Fruit fly (Drosophila melanogaster): Measurements from ENCODE around the gene SelR.

SelR gene

DNA sequence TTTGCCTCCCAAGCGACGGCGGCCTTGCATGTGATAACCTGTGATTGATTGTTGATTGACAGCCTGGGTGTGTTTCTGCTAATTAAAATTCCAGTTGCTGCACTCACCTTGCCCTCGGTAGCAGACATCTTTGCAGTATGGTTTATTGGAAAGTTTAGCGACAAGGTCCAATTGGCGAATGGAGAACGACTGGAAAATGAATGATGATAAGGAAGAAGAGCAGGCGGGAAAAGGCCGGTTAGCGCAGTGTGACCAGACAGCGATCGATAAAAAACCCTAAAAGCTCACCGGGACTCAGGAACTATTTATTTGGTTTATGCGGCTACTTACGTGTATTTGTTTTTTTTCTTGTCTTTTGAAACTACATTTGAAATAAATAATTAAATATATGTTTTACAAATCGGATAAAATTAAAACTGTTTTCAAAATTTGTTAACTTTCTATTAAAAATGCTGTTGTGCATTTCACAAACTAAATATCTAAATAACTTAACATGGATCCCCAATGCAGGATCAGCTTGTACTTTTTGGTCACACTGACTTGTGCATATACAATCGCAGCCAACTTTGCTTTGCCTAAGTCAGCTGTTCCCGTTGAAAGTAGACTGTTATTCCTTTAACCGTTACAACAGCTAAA, 3.8 kb upstream of the SelR start, which contains the start of gene Fdh (continued):
- TF ChIP-seq topi (GFP tag; optimal IDR thresholded peaks at IDR 0.05) (peak; percentile 59), CG11762 (GFP tag; optimal IDR thresholded peaks at IDR 0.05; ENCODE audit: insufficient read depth) (no peak), CG9139 (GFP tag; optimal IDR thresholded peaks at IDR 0.05) (no peak), CG32006 (GFP tag; optimal IDR thresholded peaks at IDR 0.05) (peak; percentile 55), CG6808 (GFP tag; optimal IDR thresholded peaks at IDR 0.05) (peak; percentile 53), fkh (GFP tag; optimal IDR thresholded peaks at IDR 0.05) (peak; percentile 40), Ets96B (tag; optimal IDR thresholded peaks at IDR 0.05) (peak; percentile 36), Sox102F (GFP tag; optimal IDR thresholded peaks at IDR 0.05) (no peak)

DNA sequence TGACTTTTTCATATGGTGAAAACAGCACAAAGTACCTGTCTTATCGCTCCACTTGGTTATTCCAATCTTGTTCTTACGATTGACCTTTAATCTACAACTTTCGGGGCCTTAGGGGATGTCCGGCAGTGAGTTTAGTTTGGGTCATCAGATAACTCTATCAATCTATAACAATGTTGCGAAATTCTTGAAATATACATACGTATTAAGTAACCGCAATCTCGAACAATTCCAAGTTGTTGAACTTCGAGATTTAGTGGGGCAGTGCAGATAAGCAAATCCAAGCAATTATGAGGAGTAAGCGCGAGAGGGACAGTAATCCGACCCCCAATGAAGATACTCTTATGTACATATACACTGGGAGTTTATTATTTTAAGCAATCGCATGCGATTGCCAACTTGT, 2.1 kb upstream of the SelR start:
- no peak for TF ChIP-seq Sox14 (GFP tag; optimal IDR thresholded peaks at IDR 0.05)
- peak; percentile 79 for TF ChIP-seq vri (GFP tag; optimal IDR thresholded peaks at IDR 0.05)
- no peak for TF ChIP-seq achi (GFP tag; optimal IDR thresholded peaks at IDR 0.05)
- no peak for TF ChIP-seq Eip78C (GFP tag)
- peak; percentile 40 for TF ChIP-seq dsx (GFP tag; optimal IDR thresholded peaks at IDR 0.05; ENCODE audit: poor library complexity, severe bottlenecking)
- TF ChIP-seq ss (GFP tag; optimal IDR thresholded peaks at IDR 0.05): no peak
- TF ChIP-seq svp (GFP tag): peak; percentile 93
- TF ChIP-seq OdsH (GFP tag; optimal IDR thresholded peaks at IDR 0.05): no peak

DNA sequence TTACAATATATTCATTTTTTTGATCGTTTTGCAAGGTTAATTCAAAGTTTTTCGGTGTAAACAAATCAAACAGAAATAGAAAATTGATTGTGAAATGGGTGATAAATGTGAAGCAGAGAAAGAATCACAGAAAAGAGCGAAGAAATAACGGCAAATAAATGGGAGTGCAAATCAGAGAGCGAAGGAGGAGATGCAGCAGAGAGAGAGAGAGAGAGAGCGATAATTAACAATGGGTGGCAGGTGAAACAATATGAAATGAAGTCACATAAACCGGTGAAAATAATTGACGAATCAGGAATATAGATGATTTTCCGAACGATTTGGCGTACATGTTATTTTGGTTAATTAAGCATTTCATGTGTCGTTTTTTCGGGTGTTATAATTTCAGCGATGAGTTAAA, 4.5 kb downstream of the SelR start:
- TF ChIP-seq CG8632 (GFP tag; optimal IDR thresholded peaks at IDR 0.05): no peak

DNA sequence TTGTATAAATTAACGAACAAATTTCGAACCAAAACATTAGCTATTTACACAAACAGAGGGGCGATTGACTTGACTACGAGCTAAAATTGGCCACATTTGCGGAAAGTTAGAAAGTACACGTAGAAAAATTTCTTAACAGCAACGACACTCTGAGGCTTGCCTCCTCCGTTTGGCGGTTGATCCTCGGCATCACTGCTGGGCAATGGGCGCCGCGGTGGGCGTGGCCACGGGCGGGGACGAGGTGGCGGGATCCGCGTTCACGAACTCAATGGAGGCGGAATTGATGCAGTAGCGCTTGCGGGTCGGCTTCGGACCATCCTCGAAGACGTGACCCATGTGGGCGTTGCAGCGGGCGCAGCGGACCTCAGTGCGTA, 5.0 kb downstream of the SelR start:
- TF ChIP-seq Hr38 (GFP tag; optimal IDR thresholded peaks at IDR 0.05) (no peak), Hr4 (GFP tag; optimal IDR thresholded peaks at IDR 0.05) (peak; percentile 27), Sox14 (GFP tag; optimal IDR thresholded peaks at IDR 0.05) (no peak), Blimp-1 (GFP tag; optimal IDR thresholded peaks at IDR 0.05) (no peak), CG32006 (GFP tag; optimal IDR thresholded peaks at IDR 0.05) (peak; percentile 47), CG4318 (GFP tag; optimal IDR thresholded peaks at IDR 0.05) (no peak), lz (GFP tag; optimal IDR thresholded peaks at IDR 0.05) (no peak), CG6163 (GFP tag; IDR thresholded peaks at IDR 0.05) (no peak), CG1621 (tag; optimal IDR thresholded peaks at IDR 0.05) (no peak), CG34406 (GFP tag; optimal IDR thresholded peaks at IDR 0.05) (no peak), CG6276 (GFP tag; optimal IDR thresholded peaks at IDR 0.05) (no peak), acj6 (GFP tag; optimal IDR thresholded peaks at IDR 0.05) (no peak), CG6854 (GFP tag; optimal IDR thresholded peaks at IDR 0.05) (no peak), vri (GFP tag; optimal IDR thresholded peaks at IDR 0.05) (no peak), Eip78C (GFP tag) (peak; percentile 36), CG7368 (GFP tag; optimal IDR thresholded peaks at IDR 0.05) (no peak), Ets21C (GFP tag; optimal IDR thresholded peaks at IDR 0.05) (no peak), fd85E (GFP tag; optimal IDR thresholded peaks at IDR 0.05) (no peak), Hr39 (GFP tag; optimal IDR thresholded peaks at IDR 0.05) (peak; percentile 11)

DNA sequence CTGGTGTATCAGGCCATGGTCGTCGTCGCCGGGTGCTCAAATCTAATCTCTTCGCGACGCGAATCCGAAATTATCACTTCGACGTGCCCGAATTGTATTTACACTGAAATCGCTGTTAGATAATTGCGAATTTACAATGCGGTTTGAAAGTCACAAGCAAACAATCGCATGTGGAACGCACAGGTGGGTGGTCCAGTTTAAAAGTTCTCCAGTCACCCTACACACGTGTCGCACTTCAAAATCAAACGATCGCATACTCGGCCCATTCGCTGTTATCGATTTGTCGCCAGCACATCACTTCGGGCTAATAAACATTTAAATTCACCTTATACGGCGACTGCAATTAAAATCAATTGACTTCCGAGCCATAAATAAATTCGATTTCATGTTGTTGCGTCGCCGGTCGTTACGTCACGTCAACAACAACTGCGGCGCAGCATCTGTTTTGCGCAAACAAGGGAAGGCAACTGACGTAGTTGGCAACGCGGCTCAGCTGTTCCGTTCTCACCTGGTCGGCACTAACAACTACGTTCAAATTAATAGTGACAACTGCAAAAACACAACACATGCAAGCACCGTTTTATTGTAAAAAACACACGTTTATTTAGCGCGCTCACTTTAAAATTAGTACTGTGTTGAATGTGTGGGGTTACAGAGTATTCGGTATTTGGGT, 5.5 kb downstream of the SelR start, which contains the start of gene CG6574:
CG6574 (minus strand) TSS at position 216 of the 673 bp plus-strand sequence.
- TF ChIP-seq CG7368 (GFP tag; optimal IDR thresholded peaks at IDR 0.05): peak; percentile 30
- TF ChIP-seq Eip78C (GFP tag): peak; percentile 74
- peak; percentile 20 for TF ChIP-seq achi (GFP tag; optimal IDR thresholded peaks at IDR 0.05)
- TF ChIP-seq CG11902 (GFP tag; optimal IDR thresholded peaks at IDR 0.05): no peak
- peak; percentile 20 for TF ChIP-seq CG11762 (GFP tag; optimal IDR thresholded peaks at IDR 0.05; ENCODE audit: insufficient read depth)
- TF ChIP-seq esn (GFP tag; optimal IDR thresholded peaks at IDR 0.05): peak; percentile 43
- no peak for TF ChIP-seq CG8632 (GFP tag; optimal IDR thresholded peaks at IDR 0.05)
- TF ChIP-seq svp (GFP tag): no peak
- no peak for TF ChIP-seq pdm3 (GFP tag; optimal IDR thresholded peaks at IDR 0.05)
- peak; percentile 32; the same call in 2 of the 3 replicates for TF ChIP-seq CG6163 (GFP tag; IDR thresholded peaks at IDR 0.05)
- peak; percentile 7 for TF ChIP-seq Sox14 (GFP tag; optimal IDR thresholded peaks at IDR 0.05)
- peak; percentile 61; the same call in 1 of the 3 replicates for TF ChIP-seq eg (GFP tag; IDR thresholded peaks at IDR 0.05)
- TF ChIP-seq Gug (GFP tag; IDR thresholded peaks at IDR 0.05): no peak
- no peak for TF ChIP-seq Smox (GFP tag; optimal IDR thresholded peaks at IDR 0.05)
- TF ChIP-seq lz (GFP tag; optimal IDR thresholded peaks at IDR 0.05): peak; percentile 18
- TF ChIP-seq fkh (GFP tag; optimal IDR thresholded peaks at IDR 0.05): peak; percentile 77
- peak; percentile 3 for TF ChIP-seq net (GFP tag; optimal IDR thresholded peaks at IDR 0.05)
- peak; percentile 7 for TF ChIP-seq topi (GFP tag; optimal IDR thresholded peaks at IDR 0.05)
- TF ChIP-seq CG31627 (GFP tag; optimal IDR thresholded peaks at IDR 0.05): peak; percentile 20
- TF ChIP-seq CG8319 (GFP tag; optimal IDR thresholded peaks at IDR 0.05): no peak
- no peak for TF ChIP-seq CG15336 (GFP tag; IDR thresholded peaks at IDR 0.05)
- TF ChIP-seq vri (GFP tag; optimal IDR thresholded peaks at IDR 0.05): peak; percentile 79

Data from whole organism, prepupa.